Fruit fly (Drosophila melanogaster) whole organism, embryonic: Measurements from ENCODE around the gene CG15877.

ENCODE experiments used
- Bgb ChIP-seq: fragments of 200-800 bp; sonication (Bioruptor generic); IDR thresholded peaks from 2 replicates; pipeline ENCODE4 v1.3.6; 2022; ENCODE audit warnings: missing biosample characterization, missing genetic modification characterization; ENCODE audit not compliant: partially characterized antibody
- CG12155 ChIP-seq: fragments of 200-800 bp; sonication (Bioruptor generic); optimal IDR thresholded peaks from 3 replicates; lab custom pipeline; 2016; ENCODE audit warnings: missing biosample characterization, missing genetic modification characterization
- CG12219 ChIP-seq: fragments of 200-800 bp; sonication (Bioruptor generic); optimal IDR thresholded peaks from 3 replicates; lab custom pipeline; 2018; ENCODE audit warnings: missing biosample characterization, mild to moderate bottlenecking, missing genetic modification characterization
- CG12391 ChIP-seq: fragments of 200-800 bp; sonication (Bioruptor generic); optimal IDR thresholded peaks from 3 replicates; lab custom pipeline; 2018; ENCODE audit warnings: missing biosample characterization, mild to moderate bottlenecking, missing genetic modification characterization, moderate library complexity
- CG15011 ChIP-seq: fragments of 200-800 bp; sonication (Bioruptor generic); optimal IDR thresholded peaks from 3 replicates; lab custom pipeline; 2018; ENCODE audit warnings: missing biosample characterization, mild to moderate bottlenecking, missing genetic modification characterization
- CG15601 ChIP-seq: fragments of 200-800 bp; sonication (Bioruptor generic); optimal IDR thresholded peaks from 3 replicates; lab custom pipeline; 2019; ENCODE audit warnings: missing biosample characterization, mild to moderate bottlenecking, missing genetic modification characterization, moderate library complexity
- CG17912 ChIP-seq: fragments of 200-800 bp; sonication (Bioruptor generic); optimal IDR thresholded peaks from 2 replicates; lab custom pipeline; 2018; ENCODE audit warnings: missing biosample characterization, mild to moderate bottlenecking, missing genetic modification characterization
- CG18764 ChIP-seq: fragments of 200-800 bp; sonication (Bioruptor generic); optimal IDR thresholded peaks from 3 replicates; lab custom pipeline; 2016; ENCODE audit warnings: missing biosample characterization, missing genetic modification characterization
- CG2199 ChIP-seq: fragments of 200-800 bp; sonication (Bioruptor generic); IDR thresholded peaks from 3 replicates; pipeline ENCODE4 v1.3.6; 2022; ENCODE audit warnings: missing biosample characterization, missing genetic modification characterization
- CG2875 ChIP-seq: fragments of 200-800 bp; sonication (Bioruptor generic); optimal IDR thresholded peaks from 2 replicates; lab custom pipeline; 2017; ENCODE audit warnings: missing biosample characterization, mild to moderate bottlenecking, missing genetic modification characterization, missing genetic modification reagents
- CG32532 ChIP-seq: fragments of 200-800 bp; sonication (Bioruptor generic); IDR thresholded peaks from 2 replicates; pipeline ENCODE4 v1.3.6; 2022; ENCODE audit warnings: missing biosample characterization, missing genetic modification characterization
- CG3847 ChIP-seq: fragments of 200-800 bp; sonication (Bioruptor generic); IDR thresholded peaks from 2 replicates; pipeline ENCODE4 v1.3.6; 2022; ENCODE audit warnings: missing biosample characterization, missing genetic modification characterization
- CG6683 ChIP-seq: fragments of 200-800 bp; sonication (Bioruptor generic); optimal IDR thresholded peaks from 2 replicates; lab custom pipeline; 2017; ENCODE audit warnings: missing biosample characterization, mild to moderate bottlenecking, missing genetic modification characterization, missing genetic modification reagents
- CG7928 ChIP-seq: fragments of 200-800 bp; sonication (Bioruptor generic); optimal IDR thresholded peaks from 2 replicates; lab custom pipeline; 2017; ENCODE audit warnings: missing biosample characterization, mild to moderate bottlenecking, missing genetic modification characterization
- CG8281 ChIP-seq: fragments of 200-800 bp; sonication (Bioruptor generic); optimal IDR thresholded peaks from 2 replicates; lab custom pipeline; 2018; ENCODE audit warnings: missing biosample characterization, mild to moderate bottlenecking, missing genetic modification characterization, moderate library complexity
- CG8944 ChIP-seq: fragments of 200-800 bp; sonication (Bioruptor generic); optimal IDR thresholded peaks from 3 replicates; lab custom pipeline; 2016; ENCODE audit warnings: missing biosample characterization, missing genetic modification characterization
- Doc3 ChIP-seq: fragments of 200-800 bp; sonication (Bioruptor generic); IDR thresholded peaks from 3 replicates; pipeline ENCODE4 v1.3.6; 2022; ENCODE audit warnings: missing biosample characterization, missing genetic modification characterization; ENCODE audit not compliant: partially characterized antibody
- Gug ChIP-seq: fragments of 200-800 bp; sonication (Bioruptor generic); IDR thresholded peaks from 4 replicates; pipeline ENCODE4 v1.3.6; 2022; ENCODE audit warnings: missing biosample characterization, missing genetic modification characterization
- H2.0 ChIP-seq: fragments of 200-800 bp; sonication (Bioruptor generic); IDR thresholded peaks from 2 replicates; pipeline ENCODE4 v1.3.6; 2022; ENCODE audit warnings: missing biosample characterization, missing genetic modification characterization
- HLH4C ChIP-seq: fragments of 200-800 bp; sonication (Bioruptor generic); IDR thresholded peaks from 3 replicates; pipeline ENCODE4 v1.3.6; 2022; ENCODE audit warnings: missing biosample characterization, missing genetic modification characterization; ENCODE audit not compliant: partially characterized antibody
- Hmx ChIP-seq: fragments of 200-800 bp; sonication (Bioruptor generic); optimal IDR thresholded peaks from 2 replicates; lab custom pipeline; 2016; ENCODE audit warnings: missing biosample characterization, missing genetic modification characterization
- Kr ChIP-seq: fragments of 200-800 bp; sonication (Bioruptor generic); optimal IDR thresholded peaks from 2 replicates; lab custom pipeline; 2017; ENCODE audit warnings: missing biosample characterization, mild to moderate bottlenecking, missing genetic modification characterization
- Lim3 ChIP-seq: fragments of 200-800 bp; sonication (Bioruptor generic); IDR thresholded peaks from 2 replicates; pipeline ENCODE4 v1.3.6; 2022; ENCODE audit warnings: missing biosample characterization, missing genetic modification characterization
- MTF-1 ChIP-seq: fragments of 200-800 bp; sonication (Bioruptor generic); optimal IDR thresholded peaks from 2 replicates; lab custom pipeline; 2018; ENCODE audit warnings: missing biosample characterization, mild to moderate bottlenecking, missing genetic modification characterization, borderline replicate concordance
- Mrtf ChIP-seq: fragments of 200-800 bp; sonication (Bioruptor generic); IDR thresholded peaks from 3 replicates; pipeline ENCODE4 v1.3.6; 2022; ENCODE audit warnings: missing biosample characterization, missing genetic modification characterization
- NfI ChIP-seq: fragments of 200-800 bp; sonication (Bioruptor generic); optimal IDR thresholded peaks from 3 replicates; lab custom pipeline; 2018; ENCODE audit warnings: missing biosample characterization, mild to moderate bottlenecking, missing genetic modification characterization, moderate library complexity
- Six4 ChIP-seq: fragments of 200-800 bp; sonication (Bioruptor generic); optimal IDR thresholded peaks from 2 replicates; lab custom pipeline; 2016; ENCODE audit warnings: missing biosample characterization, missing genetic modification characterization
- Sox102F ChIP-seq: fragments of 200-800 bp; sonication (Bioruptor generic); optimal IDR thresholded peaks from 2 replicates; lab custom pipeline; 2018; ENCODE audit warnings: missing biosample characterization, mild to moderate bottlenecking, missing genetic modification characterization, moderate library complexity
- Taf1 ChIP-seq: fragments of 200-800 bp; sonication (Bioruptor generic); IDR thresholded peaks from 2 replicates; pipeline ENCODE4 v1.3.6; 2022; ENCODE audit warnings: missing biosample characterization, missing genetic modification characterization
- Trl ChIP-seq, 3 experiments: fragments of >200 bp in 2 of 3; fragments of 200-800 bp in 1 of 3; sonication (Bioruptor generic) in 1 of 3; optimal IDR thresholded peaks; 2 replicates in 1 of 3; 3 replicates in 2 of 3; lab custom pipeline; 2016 to 2017; ENCODE audit warnings: missing biosample characterization in 1 of 3, missing genetic modification characterization in 1 of 3
- abd-A ChIP-seq: fragments of 200-800 bp; sonication (Bioruptor generic); optimal IDR thresholded peaks from 3 replicates; lab custom pipeline; 2019; ENCODE audit warnings: missing biosample characterization, mild to moderate bottlenecking, missing genetic modification characterization, moderate library complexity
- al ChIP-seq: fragments of 200-800 bp; sonication (Bioruptor generic); IDR thresholded peaks from 2 replicates; pipeline ENCODE4 v1.3.6; 2022; ENCODE audit warnings: missing biosample characterization, missing genetic modification characterization
- ash1 ChIP-seq: fragments of 200-800 bp; sonication (Bioruptor generic); optimal IDR thresholded peaks from 2 replicates; lab custom pipeline; 2018; ENCODE audit warnings: missing biosample characterization, mild to moderate bottlenecking, missing genetic modification characterization
- cad ChIP-seq: fragments of >200 bp; optimal IDR thresholded peaks from 2 replicates; lab custom pipeline; 2017; ENCODE audit warnings: missing biosample characterization, missing genetic modification characterization
- croc ChIP-seq: fragments of 200-800 bp; sonication (Bioruptor generic); conservative IDR thresholded peaks from 3 replicates; pipeline ENCODE4 v1.3.6; 2022; ENCODE audit warnings: missing biosample characterization, missing genetic modification characterization
- danr ChIP-seq: fragments of 200-800 bp; sonication (Bioruptor generic); IDR thresholded peaks from 2 replicates; pipeline ENCODE4 v1.3.6; 2022; ENCODE audit warnings: missing biosample characterization, missing genetic modification characterization
- fd64A ChIP-seq: fragments of 200-800 bp; sonication (Bioruptor generic); optimal IDR thresholded peaks from 3 replicates; lab custom pipeline; 2018; ENCODE audit warnings: missing biosample characterization, mild to moderate bottlenecking, missing genetic modification characterization
- gfzf ChIP-seq: fragments of 200-800 bp; sonication (Bioruptor generic); optimal IDR thresholded peaks from 2 replicates; lab custom pipeline; 2016; ENCODE audit warnings: missing biosample characterization, mild to moderate bottlenecking, missing genetic modification characterization, moderate library complexity
- grn ChIP-seq: fragments of 200-800 bp; sonication (Bioruptor generic); optimal IDR thresholded peaks from 3 replicates; lab custom pipeline; 2017; ENCODE audit warnings: missing biosample characterization, missing genetic modification characterization
- h ChIP-seq: fragments of >200 bp; optimal IDR thresholded peaks from 2 replicates; lab custom pipeline; 2017
- lab ChIP-seq: fragments of 200-800 bp; sonication (Bioruptor generic); optimal IDR thresholded peaks from 3 replicates; lab custom pipeline; 2017; ENCODE audit warnings: missing biosample characterization, missing genetic modification characterization, mild to moderate bottlenecking, moderate library complexity, missing genetic modification reagents
- luna ChIP-seq: fragments of 200-800 bp; sonication (Bioruptor generic); optimal IDR thresholded peaks from 2 replicates; lab custom pipeline; 2016; ENCODE audit warnings: missing biosample characterization, missing genetic modification characterization
- prd ChIP-seq, 3 experiments: fragments of >200 bp in 2 of 3; fragments of 200-800 bp in 1 of 3; sonication (Bioruptor generic) in 1 of 3; optimal IDR thresholded peaks in 2 of 3; IDR thresholded peaks in 1 of 3; 2 replicates in 2 of 3; 3 replicates in 1 of 3; pipeline versions ENCODE4 v1.3.6 to Lab custom; 2017 to 2022; ENCODE audit warnings: missing biosample characterization in 1 of 3, missing genetic modification characterization in 1 of 3
- pros ChIP-seq: fragments of 200-800 bp; sonication (Bioruptor generic); optimal IDR thresholded peaks from 3 replicates; lab custom pipeline; 2019; ENCODE audit warnings: missing biosample characterization, mild to moderate bottlenecking, missing genetic modification characterization, moderate library complexity
- scrt ChIP-seq: fragments of 200-800 bp; sonication (Bioruptor generic); optimal IDR thresholded peaks from 2 replicates; lab custom pipeline; 2018; ENCODE audit warnings: missing biosample characterization, mild to moderate bottlenecking, missing genetic modification characterization, moderate library complexity
- tio ChIP-seq: fragments of 200-800 bp; sonication (Bioruptor generic); optimal IDR thresholded peaks from 2 replicates; lab custom pipeline; 2017; ENCODE audit warnings: missing biosample characterization, missing genetic modification characterization, inconsistent platforms
- tup ChIP-seq: fragments of 200-800 bp; sonication (Bioruptor generic); optimal IDR thresholded peaks from 2 replicates; lab custom pipeline; 2016; ENCODE audit warnings: missing biosample characterization, mild to moderate bottlenecking, missing genetic modification characterization, moderate library complexity
- twi ChIP-seq: fragments of 200-800 bp; optimal IDR thresholded peaks from 2 replicates; lab custom pipeline; 2019; ENCODE audit warnings: missing biosample characterization, mild to moderate bottlenecking, missing genetic modification characterization, moderate library complexity

The CG15877 gene

DNA sequence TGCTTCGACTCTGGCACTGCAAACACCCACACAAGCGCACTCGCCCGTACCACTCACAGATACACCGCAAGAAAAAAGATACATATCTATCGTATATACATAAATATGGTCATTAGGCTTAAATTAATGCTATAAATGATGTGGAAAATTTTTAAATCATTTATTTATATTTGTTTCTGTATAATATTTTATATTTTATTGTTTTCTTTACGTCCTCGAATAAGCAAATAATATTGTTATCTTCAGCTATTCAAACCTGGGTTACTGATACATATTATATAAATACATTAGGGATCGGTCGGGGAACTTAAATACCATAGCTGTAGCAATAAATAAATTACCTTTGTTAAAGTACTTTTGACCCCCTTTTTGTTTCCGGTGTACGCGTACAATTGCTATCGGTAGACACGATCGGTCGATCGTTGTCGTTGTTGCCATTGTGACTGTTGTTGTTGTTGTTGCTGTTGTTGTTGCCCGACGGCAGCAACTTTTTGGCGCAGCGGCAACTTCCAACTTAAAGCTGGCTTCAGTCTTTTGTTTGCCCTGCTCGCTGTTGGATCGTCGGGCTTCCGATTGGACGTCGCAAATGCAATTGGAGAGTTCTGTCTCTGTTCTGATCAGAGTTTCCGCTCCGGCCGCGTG is 40.2 kb upstream of the CG15877 start (continued):
- TF ChIP-seq tup (no peak), MTF-1 (GFP tag; lab: Kevin White, UChicago) (no peak), scrt (GFP tag; lab: Kevin White, UChicago) (peak; percentile 61), cad (GFP tag; lab: Kevin White, UChicago) (no peak), CG15011 (peak; percentile 71), Sox102F (GFP tag; lab: Kevin White, UChicago) (peak; percentile 81), Mrtf (0 out of 3 replicates have a peak, but pooled peaks have one; percentile 43), luna (GFP tag; lab: Kevin White, UChicago) (no peak), CG8281 (tag; lab: Kevin White, UChicago) (peak; percentile 54), croc (GFP tag; lab: Robert Waterston, UW) (peak; percentile 50; the same call in 2 of the 3 replicates), CG32532 (GFP tag; lab: Robert Waterston, UW) (peak; percentile 40; the same call in 1 of the 2 replicates), Hmx (GFP tag; lab: Kevin White, UChicago) (no peak), CG2875 (GFP tag; lab: Kevin White, UChicago) (peak; percentile 63), Trl (optimal IDR thresholded peaks at IDR 0.05; lab: Kevin White, UChicago) (no peak), Trl (GFP tag; optimal IDR thresholded peaks at IDR 0.05; lab: Kevin White, UChicago) (no peak), NfI (GFP tag; lab: Kevin White, UChicago) (peak; percentile 75), danr (GFP tag; lab: Robert Waterston, UW) (no peak), CG6683 (GFP tag; lab: Kevin White, UChicago) (peak; percentile 56), Kr (GFP tag; lab: Kevin White, UChicago) (no peak), CG18764 (GFP tag; lab: Kevin White, UChicago) (peak; percentile 46), Six4 (GFP tag; lab: Kevin White, UChicago) (peak; percentile 54), CG7928 (GFP tag; lab: Kevin White, UChicago) (no peak), al (GFP tag; lab: Robert Waterston, UW) (no peak; the same call in 1 of the 2 replicates), lab (GFP tag; lab: Kevin White, UChicago) (peak; percentile 81), prd (optimal IDR thresholded peaks at IDR 0.05; lab: Kevin White, UChicago) (no peak), prd (GFP tag; IDR thresholded peaks at IDR 0.05; lab: Robert Waterston, UW) (peak; percentile 59; the same call in 1 of the 3 replicates), H2.0 (GFP tag; lab: Robert Waterston, UW) (0 out of 2 replicates have a peak, but pooled peaks have one; percentile 24), CG12219 (GFP tag; lab: Kevin White, UChicago) (peak; percentile 63), h (lab: Kevin White, UChicago) (no peak), CG2199 (GFP tag; lab: Robert Waterston, UW) (no peak), Gug (GFP tag; lab: Robert Waterston, UW) (no peak), ash1 (GFP tag; lab: Kevin White, UChicago) (no peak), abd-A (no peak), CG17912 (GFP tag; lab: Kevin White, UChicago) (no peak), tio (peak; percentile 75), CG15601 (tag; lab: Kevin White, UChicago) (peak; percentile 67), pros (no peak), CG8944 (GFP tag; lab: Kevin White, UChicago) (no peak), Taf1 (GFP tag; lab: Robert Waterston, UW) (no peak), grn (GFP tag; lab: Kevin White, UChicago) (peak; percentile 68), twi (tag; lab: Kevin White, UChicago) (peak; percentile 59), fd64A (GFP tag; lab: Kevin White, UChicago) (no peak), Doc3 (GFP tag; lab: Robert Waterston, UW) (no peak), Bgb (no peak), Lim3 (no peak), HLH4C (GFP tag; lab: Robert Waterston, UW) (no peak), gfzf (no peak), CG12391 (tag; lab: Kevin White, UChicago) (peak; percentile 80), CG3847 (GFP tag; lab: Robert Waterston, UW) (peak; percentile 43; the same call in 1 of the 2 replicates), CG12155 (GFP tag; lab: Kevin White, UChicago) (peak; percentile 39)
